Worm (Caenorhabditis elegans) whole organism, late embryonic: ENCODE results near the gene T25B6.4.

Experiments
- K09A11.1 ChIP-seq: sonication (generic microtip); optimal IDR thresholded peaks from 2 replicates; lab custom pipeline; 2017; ENCODE audit warnings: antibody characterized with exemption, mild to moderate bottlenecking, missing genetic modification characterization, missing compliant biosample characterization; ENCODE audit not compliant: insufficient read depth
- T23F11.4 ChIP-seq: fragments of 200-800 bp; sonication (Bioruptor generic); optimal IDR thresholded peaks from 2 replicates; lab custom pipeline; 2018; ENCODE audit warnings: mild to moderate bottlenecking, missing genetic modification characterization, missing compliant biosample characterization
- Y22D7AL.16 ChIP-seq: sonication (generic microtip); optimal IDR thresholded peaks from 2 replicates; lab custom pipeline; 2016; ENCODE audit warnings: missing genetic modification characterization, missing compliant biosample characterization
- ahr-1 ChIP-seq: sonication (generic microtip); optimal IDR thresholded peaks from 2 replicates; lab custom pipeline; 2016; ENCODE audit warnings: missing genetic modification characterization, missing compliant biosample characterization
- ama-1 ChIP-seq: fragments of 150-350 bp; optimal IDR thresholded peaks from 2 replicates; lab custom pipeline; 2014
- ceh-18 ChIP-seq: sonication (generic microtip); optimal IDR thresholded peaks from 2 replicates; lab custom pipeline; 2016; ENCODE audit warnings: missing genetic modification characterization, missing compliant biosample characterization
- ceh-2 ChIP-seq: sonication (generic microtip); optimal IDR thresholded peaks from 2 replicates; lab custom pipeline; 2016; ENCODE audit warnings: missing genotype, missing genetic modification characterization, missing compliant biosample characterization
- ceh-22 ChIP-seq: sonication (generic microtip); optimal IDR thresholded peaks from 2 replicates; lab custom pipeline; 2017; ENCODE audit warnings: missing biosample characterization, missing genetic modification characterization
- ceh-24 ChIP-seq: sonication (generic microtip); optimal IDR thresholded peaks from 2 replicates; lab custom pipeline; 2016; ENCODE audit warnings: mild to moderate bottlenecking, missing genetic modification characterization, missing compliant biosample characterization
- ceh-30 ChIP-seq: fragments of 150-350 bp; optimal IDR thresholded peaks from 2 replicates; lab custom pipeline; 2014; ENCODE audit warnings: missing biosample characterization, missing genetic modification characterization
- ceh-34 ChIP-seq: sonication (generic microtip); optimal IDR thresholded peaks from 2 replicates; lab custom pipeline; 2016; ENCODE audit warnings: mild to moderate bottlenecking, missing genetic modification characterization, missing compliant biosample characterization
- ceh-45 ChIP-seq: fragments of 200-800 bp; sonication (Bioruptor generic); IDR thresholded peaks from 2 replicates; pipeline ENCODE4 v1.3.6; 2022; ENCODE audit warnings: missing genetic modification reagents, missing genetic modification characterization, missing compliant biosample characterization
- ceh-9 ChIP-seq: sonication (generic microtip); optimal IDR thresholded peaks from 2 replicates; lab custom pipeline; 2016; ENCODE audit warnings: mild to moderate bottlenecking, missing genetic modification characterization, inconsistent platforms, missing compliant biosample characterization
- dmd-4 ChIP-seq: sonication (generic microtip); optimal IDR thresholded peaks from 2 replicates; lab custom pipeline; 2016; ENCODE audit warnings: borderline replicate concordance, missing genetic modification characterization, missing compliant biosample characterization
- dve-1 ChIP-seq: sonication (generic microtip); optimal IDR thresholded peaks from 2 replicates; lab custom pipeline; 2017; ENCODE audit warnings: antibody characterized with exemption, mild to moderate bottlenecking, missing genetic modification characterization, missing compliant biosample characterization
- elt-4 ChIP-seq: sonication (generic microtip); optimal IDR thresholded peaks from 2 replicates; lab custom pipeline; 2016; ENCODE audit warnings: missing genetic modification characterization, missing compliant biosample characterization
- ets-4 ChIP-seq: sonication (generic microtip); optimal IDR thresholded peaks from 2 replicates; lab custom pipeline; 2016; ENCODE audit warnings: missing genetic modification characterization, missing compliant biosample characterization
- fax-1 ChIP-seq: sonication (generic microtip); optimal IDR thresholded peaks from 2 replicates; lab custom pipeline; 2016; ENCODE audit warnings: missing genotype, missing genetic modification characterization, missing compliant biosample characterization
- fkh-10 ChIP-seq: fragments of 150-350 bp; optimal IDR thresholded peaks from 2 replicates; lab custom pipeline; 2014; ENCODE audit warnings: missing biosample characterization, missing genetic modification reagents, missing genetic modification characterization
- fkh-6 ChIP-seq: sonication (generic microtip); optimal IDR thresholded peaks from 2 replicates; lab custom pipeline; 2016; ENCODE audit warnings: missing genetic modification characterization, missing compliant biosample characterization
- gmeb-2 ChIP-seq: sonication (generic microtip); optimal IDR thresholded peaks from 2 replicates; lab custom pipeline; 2016; ENCODE audit warnings: missing genetic modification characterization, inconsistent platforms, missing compliant biosample characterization
- hlh-13 ChIP-seq: fragments of 200-800 bp; sonication (Bioruptor generic); optimal IDR thresholded peaks from 2 replicates; lab custom pipeline; 2018; ENCODE audit warnings: mild to moderate bottlenecking, missing genetic modification characterization, missing compliant biosample characterization
- hlh-15 ChIP-seq: sonication (generic microtip); optimal IDR thresholded peaks from 2 replicates; lab custom pipeline; 2016; ENCODE audit warnings: missing genetic modification characterization, missing compliant biosample characterization
- hlh-30 ChIP-seq: sonication (generic microtip); optimal IDR thresholded peaks from 2 replicates; lab custom pipeline; 2017; ENCODE audit warnings: antibody characterized with exemption, missing genetic modification characterization, missing compliant biosample characterization; ENCODE audit not compliant: insufficient read depth
- lim-6 ChIP-seq: sonication (generic microtip); optimal IDR thresholded peaks from 2 replicates; lab custom pipeline; 2016; ENCODE audit warnings: missing genetic modification characterization, missing compliant biosample characterization
- mec-3 ChIP-seq: sonication (generic microtip); optimal IDR thresholded peaks from 2 replicates; lab custom pipeline; 2016; ENCODE audit warnings: borderline replicate concordance, missing genetic modification characterization, missing compliant biosample characterization
- nhr-232 ChIP-seq: sonication (generic microtip); optimal IDR thresholded peaks from 2 replicates; lab custom pipeline; 2016; ENCODE audit warnings: missing genetic modification characterization, missing compliant biosample characterization
- pag-3 ChIP-seq: sonication (generic microtip); optimal IDR thresholded peaks from 2 replicates; lab custom pipeline; 2016; ENCODE audit warnings: missing compliant biosample characterization, missing genetic modification characterization, borderline replicate concordance
- pax-1 ChIP-seq: fragments of 150-350 bp; optimal IDR thresholded peaks from 2 replicates; lab custom pipeline; 2014; ENCODE audit warnings: missing biosample characterization, missing genetic modification characterization
- pha-2 ChIP-seq: sonication (generic microtip); optimal IDR thresholded peaks from 2 replicates; lab custom pipeline; 2017; ENCODE audit warnings: mild to moderate bottlenecking, missing genetic modification characterization, missing compliant biosample characterization
- pqm-1 ChIP-seq: sonication (generic microtip); optimal IDR thresholded peaks from 2 replicates; lab custom pipeline; 2016; ENCODE audit warnings: missing genetic modification characterization, missing compliant biosample characterization
- sox-4 ChIP-seq: sonication (generic microtip); optimal IDR thresholded peaks from 2 replicates; lab custom pipeline; 2017; ENCODE audit warnings: mild to moderate bottlenecking, missing genetic modification characterization, inconsistent platforms, missing compliant biosample characterization
- tbx-2 ChIP-seq: sonication (generic microtip); optimal IDR thresholded peaks from 2 replicates; lab custom pipeline; 2016; ENCODE audit warnings: missing genetic modification characterization, missing compliant biosample characterization
- unc-3 ChIP-seq, 2 experiments: fragments of 200-800 bp in 1 of 2; sonication (Bioruptor generic) in 1 of 2; sonication (generic microtip) in 1 of 2; conservative IDR thresholded peaks in 1 of 2; optimal IDR thresholded peaks in 1 of 2; 2 replicates each; pipeline versions ENCODE4 v1.3.6 to Lab custom; 2016 to 2022; ENCODE audit warnings: missing compliant biosample characterization in 2 of 2, missing genetic modification characterization in 2 of 2, missing genetic modification reagents in 1 of 2
- unc-86 ChIP-seq: sonication (generic microtip); optimal IDR thresholded peaks from 2 replicates; lab custom pipeline; 2016; ENCODE audit warnings: missing genetic modification characterization, missing compliant biosample characterization
- zip-5 ChIP-seq: sonication (generic microtip); optimal IDR thresholded peaks from 2 replicates; lab custom pipeline; 2016; ENCODE audit warnings: missing genetic modification characterization, missing compliant biosample characterization
- ztf-16 ChIP-seq: sonication (generic microtip); optimal IDR thresholded peaks from 2 replicates; lab custom pipeline; 2017; ENCODE audit warnings: missing genetic modification characterization, missing compliant biosample characterization

Gene T25B6.4

DNA sequence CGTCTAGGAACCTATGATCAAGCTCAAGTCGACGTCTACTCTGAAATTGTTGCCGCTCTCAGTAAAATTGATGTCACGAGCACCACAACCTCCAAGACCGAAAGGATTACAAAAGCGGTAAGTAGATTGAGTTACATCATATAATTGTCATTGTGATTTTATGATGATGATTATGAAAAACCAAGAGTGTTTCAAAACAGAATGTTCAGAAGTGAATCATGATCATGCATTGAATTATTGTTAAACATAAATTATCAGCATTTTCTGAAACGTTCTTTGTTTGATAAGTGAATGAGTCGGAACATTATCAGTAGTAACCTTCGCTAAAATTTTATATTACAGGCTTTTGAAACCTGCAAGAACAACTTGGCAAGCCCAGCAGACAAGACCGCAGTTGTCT is 19.6 kb downstream of the T25B6.4 start:
- TF ChIP-seq ahr-1 (tag; lab: Kevin White, UChicago) = no peak
- no peak for TF ChIP-seq ceh-22 (tag; lab: Kevin White, UChicago)
- no peak for TF ChIP-seq sox-4 (tag; lab: Kevin White, UChicago)
- no peak for TF ChIP-seq ceh-18
- no peak for TF ChIP-seq ceh-45 (GFP tag; lab: Robert Waterston, UW)
- TF ChIP-seq K09A11.1 (tag; lab: Kevin White, UChicago) = no peak
- TF ChIP-seq ama-1 (lab: Kevin White, UChicago) = no peak
- no peak for TF ChIP-seq lim-6 (tag; lab: Kevin White, UChicago)
- TF ChIP-seq elt-4 (tag; lab: Kevin White, UChicago) = no peak
- TF ChIP-seq tbx-2 = no peak
- TF ChIP-seq fax-1 (tag; lab: Kevin White, UChicago) = no peak
- TF ChIP-seq ceh-30 (tag; lab: Kevin White, UChicago) = no peak
- TF ChIP-seq ztf-16 (tag; lab: Kevin White, UChicago) = no peak
- no peak for TF ChIP-seq hlh-13 (GFP tag; lab: Kevin White, UChicago)
- TF ChIP-seq ceh-9 = no peak
- TF ChIP-seq unc-86 (tag; lab: Kevin White, UChicago) = no peak
- TF ChIP-seq pax-1 = no peak
- TF ChIP-seq ceh-24 = no peak
- no peak for TF ChIP-seq dmd-4 (tag; lab: Kevin White, UChicago)
- TF ChIP-seq Y22D7AL.16 (tag; lab: Kevin White, UChicago) = no peak

DNA sequence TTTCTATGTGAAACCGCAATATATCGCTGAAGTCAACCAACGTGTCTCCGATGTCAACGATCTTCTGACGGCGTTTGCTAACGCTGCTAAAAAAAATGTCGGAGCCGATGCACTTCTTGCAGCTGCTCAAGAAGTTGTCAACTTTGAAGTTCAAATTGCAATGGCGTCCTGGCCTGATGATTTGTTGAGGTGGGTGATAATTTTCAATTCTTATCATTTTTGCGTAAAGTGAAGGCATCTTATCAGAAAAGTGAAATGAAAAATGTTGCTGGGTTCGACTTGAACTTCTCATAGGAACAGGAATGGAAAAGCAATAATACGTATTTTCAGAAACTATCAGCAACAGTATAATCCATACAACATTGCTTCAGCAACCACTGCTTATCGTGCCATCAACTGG is 20.7 kb downstream of the T25B6.4 start:
- no peak for TF ChIP-seq K09A11.1 (tag; lab: Kevin White, UChicago)
- no peak for TF ChIP-seq nhr-232 (tag; lab: Kevin White, UChicago)
- TF ChIP-seq Y22D7AL.16 (tag; lab: Kevin White, UChicago) = no peak
- TF ChIP-seq T23F11.4 (GFP tag; lab: Kevin White, UChicago) = no peak
- no peak for TF ChIP-seq gmeb-2
- TF ChIP-seq hlh-30 (tag; lab: Kevin White, UChicago) = no peak
- TF ChIP-seq fkh-10 (GFP tag; lab: Kevin White, UChicago) = no peak
- TF ChIP-seq pqm-1 (tag; lab: Kevin White, UChicago) = no peak
- TF ChIP-seq zip-5 (tag; lab: Kevin White, UChicago) = no peak
- TF ChIP-seq elt-4 (tag; lab: Kevin White, UChicago) = no peak
- no peak for TF ChIP-seq hlh-15 (tag; lab: Kevin White, UChicago)
- TF ChIP-seq mec-3 (tag; lab: Kevin White, UChicago) = no peak
- TF ChIP-seq ets-4 (tag; lab: Kevin White, UChicago) = no peak

DNA sequence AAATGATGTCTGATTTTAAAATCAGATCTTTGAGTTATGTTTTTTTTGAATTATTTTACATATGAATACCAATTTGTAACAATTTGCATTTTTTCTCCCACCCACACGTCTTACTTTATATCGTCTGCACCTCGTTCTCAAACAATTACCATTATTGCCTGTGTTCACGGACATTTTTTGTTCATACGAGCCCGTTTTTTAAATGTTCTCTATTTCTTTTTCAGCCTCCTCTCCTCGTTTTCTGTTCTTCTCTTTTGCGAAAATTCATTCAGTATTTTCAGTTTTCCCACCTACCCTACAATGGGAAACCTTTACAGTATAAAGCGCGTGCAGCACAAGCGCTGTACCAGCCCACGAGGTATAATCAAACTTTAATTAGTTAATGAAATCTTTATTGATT is 30.4 kb downstream of the T25B6.4 start, which contains the start of gene prdm-14:
prdm-14 (plus strand) TSS at position 301 of the 400 bp plus-strand sequence.
- TF ChIP-seq unc-86 (tag; lab: Kevin White, UChicago) = no peak

DNA sequence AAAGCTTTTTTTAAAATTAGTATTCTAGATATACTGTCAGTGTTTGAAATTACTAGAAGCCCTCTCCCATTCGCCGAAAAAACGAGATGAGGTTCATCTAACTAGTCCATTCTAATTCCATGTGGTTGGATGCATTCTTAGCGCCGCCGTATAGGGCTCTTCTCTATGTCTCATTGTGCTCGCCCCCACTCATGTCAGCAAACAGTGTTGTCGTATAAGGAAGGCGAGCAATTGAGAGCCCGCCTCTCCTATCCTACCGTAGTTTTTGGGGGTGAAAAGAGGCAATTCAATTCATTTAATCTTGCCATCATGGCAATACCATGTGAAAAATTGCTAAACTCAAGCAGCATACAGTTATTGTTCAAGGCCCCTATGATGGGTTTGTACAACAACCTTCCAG is 33.1 kb downstream of the T25B6.4 start, which contains the start of gene F47E1.20:
F47E1.20 (plus strand) TSS at position 301 of the 400 bp plus-strand sequence.
- TF ChIP-seq ceh-2 (tag; lab: Kevin White, UChicago) (no peak), gmeb-2 (no peak), pqm-1 (tag; lab: Kevin White, UChicago) (no peak), hlh-30 (tag; lab: Kevin White, UChicago) (no peak)
- TF ChIP-seq, all 69 proteins: peak for 0

DNA sequence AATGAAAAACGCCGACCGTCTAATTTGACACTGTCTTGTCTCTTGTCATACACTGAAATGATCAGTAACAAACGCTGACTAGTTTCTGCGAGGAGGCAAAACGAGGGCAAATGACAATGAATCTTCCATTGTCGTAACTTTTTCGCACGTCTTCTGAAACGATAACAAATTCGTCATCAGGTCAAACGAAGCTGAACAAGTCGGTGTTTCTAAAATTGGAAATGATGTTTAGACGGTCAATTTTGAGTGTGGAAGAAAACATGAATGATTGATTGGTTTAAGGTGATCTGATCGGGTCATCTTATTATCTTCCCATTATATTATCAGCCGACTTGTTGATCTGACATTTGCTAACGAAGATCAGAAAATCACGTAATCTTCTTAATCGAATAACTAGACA is 37.9 kb downstream of the T25B6.4 start:
- TF ChIP-seq pha-2 (tag; lab: Kevin White, UChicago) (no peak), pag-3 (no peak), ceh-45 (GFP tag; lab: Robert Waterston, UW) (no peak), dve-1 (no peak), unc-86 (tag; lab: Kevin White, UChicago) (no peak), ceh-22 (tag; lab: Kevin White, UChicago) (no peak), unc-3 (GFP tag; conservative IDR thresholded peaks at IDR 0.05; lab: Robert Waterston, UW) (no peak), unc-3 (tag; optimal IDR thresholded peaks at IDR 0.05; lab: Kevin White, UChicago) (no peak), ceh-34 (tag; lab: Kevin White, UChicago) (no peak), fkh-6 (tag; lab: Kevin White, UChicago) (no peak)
